Fruit fly (Drosophila melanogaster) whole organism, pupa: ENCODE measurements around the gene Ppt2.

Experiments used
- CG10348 ChIP-seq: fragments of 200-800 bp; sonication (Bioruptor generic); IDR thresholded peaks from 2 replicates; pipeline ENCODE4 v1.3.6; 2022; ENCODE audit warnings: missing biosample characterization, missing genetic modification characterization
- CG12605 ChIP-seq: fragments of 200-800 bp; sonication (Bioruptor generic); IDR thresholded peaks from 2 replicates; pipeline ENCODE4 v1.3.6; 2022; ENCODE audit warnings: missing biosample characterization, missing genetic modification characterization
- CG13204 ChIP-seq: fragments of 200-800 bp; sonication (Bioruptor generic); optimal IDR thresholded peaks from 2 replicates; lab custom pipeline; 2018; ENCODE audit warnings: missing biosample characterization, mild to moderate bottlenecking, missing genetic modification characterization, moderate library complexity
- CG14655 ChIP-seq: fragments of 200-800 bp; sonication (Bioruptor generic); optimal IDR thresholded peaks from 3 replicates; lab custom pipeline; 2017; ENCODE audit warnings: mild to moderate bottlenecking, missing biosample characterization, missing genetic modification reagents, missing genetic modification characterization
- CG15710 ChIP-seq: fragments of 200-800 bp; sonication (Bioruptor generic); optimal IDR thresholded peaks from 2 replicates; lab custom pipeline; 2018; ENCODE audit warnings: missing biosample characterization, mild to moderate bottlenecking, missing genetic modification characterization, moderate library complexity
- CG17806 ChIP-seq: fragments of 200-800 bp; sonication (Bioruptor generic); optimal IDR thresholded peaks from 2 replicates; lab custom pipeline; 2018; ENCODE audit warnings: missing biosample characterization, mild to moderate bottlenecking, missing genetic modification characterization, moderate library complexity
- CG32121 ChIP-seq: fragments of 200-800 bp; sonication (Bioruptor generic); IDR thresholded peaks from 2 replicates; pipeline ENCODE4 v1.3.6; 2022; ENCODE audit warnings: missing biosample characterization, missing genetic modification characterization
- CG34367 ChIP-seq: fragments of 200-800 bp; sonication (Bioruptor generic); optimal IDR thresholded peaks from 2 replicates; lab custom pipeline; 2018; ENCODE audit warnings: missing biosample characterization, mild to moderate bottlenecking, missing genetic modification characterization
- CG4496 ChIP-seq: fragments of 200-800 bp; sonication (Bioruptor generic); IDR thresholded peaks from 3 replicates; pipeline ENCODE4 v1.3.6; 2022; ENCODE audit warnings: missing biosample characterization, missing genetic modification characterization
- CG8159 ChIP-seq: fragments of 200-800 bp; sonication (Bioruptor generic); optimal IDR thresholded peaks from 3 replicates; lab custom pipeline; 2018; ENCODE audit warnings: missing biosample characterization, mild to moderate bottlenecking, missing genetic modification characterization, moderate library complexity
- CG8301 ChIP-seq: fragments of 200-800 bp; sonication (Bioruptor generic); optimal IDR thresholded peaks from 2 replicates; lab custom pipeline; 2018; ENCODE audit warnings: missing biosample characterization, mild to moderate bottlenecking, missing genetic modification characterization
- CG9948 ChIP-seq: fragments of 200-800 bp; sonication (Bioruptor generic); optimal IDR thresholded peaks from 2 replicates; lab custom pipeline; 2018; ENCODE audit warnings: missing biosample characterization, mild to moderate bottlenecking, missing genetic modification characterization, moderate library complexity
- D1 ChIP-seq: fragments of 200-800 bp; sonication (Bioruptor generic); optimal IDR thresholded peaks from 2 replicates; lab custom pipeline; 2018; ENCODE audit warnings: missing biosample characterization, mild to moderate bottlenecking, missing genetic modification characterization, moderate library complexity
- EcR ChIP-seq: fragments of 200-800 bp; sonication (Bioruptor generic); optimal IDR thresholded peaks from 3 replicates; lab custom pipeline; 2019; ENCODE audit warnings: missing biosample characterization, missing genetic modification characterization, mild to moderate bottlenecking, moderate library complexity, missing genetic modification reagents
- Ets98B ChIP-seq: fragments of 200-800 bp; sonication (Bioruptor generic); IDR thresholded peaks from 2 replicates; pipeline ENCODE4 v1.3.6; 2022; ENCODE audit warnings: missing biosample characterization, missing genetic modification characterization
- Pif1A ChIP-seq: fragments of 200-800 bp; sonication (Bioruptor generic); optimal IDR thresholded peaks from 3 replicates; lab custom pipeline; 2016; ENCODE audit warnings: missing biosample characterization, missing genetic modification characterization
- Pif1B ChIP-seq: fragments of 200-800 bp; sonication (Bioruptor generic); optimal IDR thresholded peaks from 3 replicates; lab custom pipeline; 2016; ENCODE audit warnings: missing biosample characterization, missing genetic modification characterization
- Snoo ChIP-seq: fragments of 200-800 bp; sonication (Bioruptor generic); optimal IDR thresholded peaks from 3 replicates; lab custom pipeline; 2017; ENCODE audit warnings: missing biosample characterization, mild to moderate bottlenecking, missing genetic modification characterization, inconsistent platforms
- fd96Ca ChIP-seq: fragments of 200-800 bp; sonication (Bioruptor generic); IDR thresholded peaks from 3 replicates; pipeline ENCODE4 v1.3.6; 2022; ENCODE audit warnings: missing biosample characterization, missing genetic modification characterization
- gl ChIP-seq: fragments of 200-800 bp; sonication (Bioruptor generic); optimal IDR thresholded peaks from 2 replicates; lab custom pipeline; 2018; ENCODE audit warnings: missing biosample characterization, mild to moderate bottlenecking, missing genetic modification characterization
- rn ChIP-seq: fragments of 200-800 bp; sonication (Bioruptor generic); IDR thresholded peaks from 2 replicates; pipeline ENCODE4 v1.3.6; 2022; ENCODE audit warnings: missing biosample characterization, missing genetic modification characterization

The Ppt2 gene

dm6 chr2L:11281930-11282329 lies 1.8 kb downstream of the Ppt2 start, which contains the start of gene mre11:
TSS of gene mre11 (plus strand) at chr2L:11282090.
- TF ChIP-seq CG8301 (tag; lab: Kevin White, UChicago) (no peak), CG10348 (GFP tag; lab: Robert Waterston, UW) (no peak), CG14655 (GFP tag; lab: Kevin White, UChicago) (no peak)

DNA sequence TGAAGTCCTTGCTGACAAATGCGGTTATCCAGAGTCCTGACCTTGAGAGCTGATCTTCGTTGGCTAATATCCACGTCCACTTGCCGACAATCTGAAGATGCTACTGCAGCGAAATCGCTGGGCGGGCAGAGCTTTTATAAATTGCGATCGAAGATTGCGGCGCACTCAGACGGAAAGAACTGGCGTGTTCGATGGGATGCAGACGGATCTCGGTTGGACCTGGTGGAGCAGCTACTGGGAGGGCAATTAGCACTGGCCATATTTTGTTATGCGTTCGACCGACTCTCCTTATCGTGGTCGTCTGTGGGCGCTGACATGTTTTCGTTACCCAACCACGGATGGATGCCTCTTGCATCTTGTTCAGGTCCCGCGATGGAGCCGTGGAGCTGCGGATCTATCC lies 5.5 kb downstream of the Ppt2 start, which contains the start of gene Osi21:
Gene Osi21 (minus strand): TSS at position 101 of the 400 bp plus-strand sequence.
- TF ChIP-seq Pif1B (GFP tag; lab: Kevin White, UChicago) (no peak), CG4496 (GFP tag; lab: Robert Waterston, UW) (no peak), Ets98B (GFP tag; lab: Robert Waterston, UW) (no peak), CG32121 (GFP tag; lab: Robert Waterston, UW) (no peak), CG34367 (tag; lab: Kevin White, UChicago) (no peak), CG8159 (no peak), CG8301 (tag; lab: Kevin White, UChicago) (no peak), CG10348 (GFP tag; lab: Robert Waterston, UW) (no peak), D1 (tag; lab: Kevin White, UChicago) (no peak), fd96Ca (GFP tag; lab: Robert Waterston, UW) (no peak), CG13204 (no peak), CG14655 (GFP tag; lab: Kevin White, UChicago) (no peak)
- TF ChIP-seq, all 21 proteins: peak for 0

dm6 chr2L:11295762-11296161 lies 15.7 kb downstream of the Ppt2 start:
- TF ChIP-seq Pif1B (GFP tag; lab: Kevin White, UChicago), result no peak
- TF ChIP-seq CG8301 (tag; lab: Kevin White, UChicago), result no peak
- no peak for TF ChIP-seq CG9948 (tag; lab: Kevin White, UChicago)
- TF ChIP-seq CG15710 (tag; lab: Kevin White, UChicago), result no peak
- TF ChIP-seq CG14655 (GFP tag; lab: Kevin White, UChicago), result no peak
- TF ChIP-seq Ets98B (GFP tag; lab: Robert Waterston, UW), result no peak
- no peak for TF ChIP-seq CG4496 (GFP tag; lab: Robert Waterston, UW)
- TF ChIP-seq CG10348 (GFP tag; lab: Robert Waterston, UW), result no peak
- no peak for TF ChIP-seq Pif1A
- TF ChIP-seq CG8159, result no peak
- TF ChIP-seq rn, result no peak
- no peak for TF ChIP-seq CG13204
- TF ChIP-seq CG12605 (GFP tag; lab: Robert Waterston, UW), result no peak
- TF ChIP-seq EcR, result no peak
- no peak for TF ChIP-seq gl (tag; lab: Kevin White, UChicago)
- no peak for TF ChIP-seq Snoo
- TF ChIP-seq fd96Ca (GFP tag; lab: Robert Waterston, UW), result no peak
- TF ChIP-seq CG17806, result no peak

dm6 chr2L:11296483-11296882 lies 16.4 kb downstream of the Ppt2 start:
- TF ChIP-seq D1 (tag; lab: Kevin White, UChicago) (no peak), gl (tag; lab: Kevin White, UChicago) (no peak), CG4496 (GFP tag; lab: Robert Waterston, UW) (no peak), CG15710 (tag; lab: Kevin White, UChicago) (no peak), CG12605 (GFP tag; lab: Robert Waterston, UW) (no peak), CG14655 (GFP tag; lab: Kevin White, UChicago) (no peak), CG10348 (GFP tag; lab: Robert Waterston, UW) (no peak), CG34367 (tag; lab: Kevin White, UChicago) (no peak)

DNA sequence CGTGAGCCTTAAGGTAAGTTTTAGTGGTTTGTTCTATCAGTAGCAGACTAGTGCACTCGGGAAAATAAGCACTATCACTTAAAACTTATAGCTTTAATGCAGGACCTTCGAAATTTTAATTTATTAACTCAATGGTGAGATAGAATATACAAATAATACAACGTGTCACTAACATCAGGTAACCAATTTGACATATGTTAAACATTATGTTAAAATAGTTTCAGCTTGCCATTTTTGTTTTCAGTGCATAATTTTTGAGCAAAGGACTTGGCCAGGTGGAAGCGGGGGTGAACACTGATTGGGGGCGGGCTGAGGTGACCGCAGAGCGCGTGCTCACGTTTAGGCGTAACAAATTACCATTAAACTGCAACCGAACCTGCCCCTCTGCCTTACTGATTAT lies 22.4 kb downstream of the Ppt2 start:
- TF ChIP-seq Pif1B (GFP tag; lab: Kevin White, UChicago), result no peak
- TF ChIP-seq CG32121 (GFP tag; lab: Robert Waterston, UW), result no peak
- no peak for TF ChIP-seq CG14655 (GFP tag; lab: Kevin White, UChicago)
- no peak for TF ChIP-seq CG13204
- TF ChIP-seq Pif1A, result no peak

dm6 chr2L:11306091-11306490 lies 26.0 kb downstream of the Ppt2 start:
- peak; percentile 65 for TF ChIP-seq Snoo
- TF ChIP-seq CG8159, result no peak
- peak; percentile 48 for TF ChIP-seq CG15710 (tag; lab: Kevin White, UChicago)
- TF ChIP-seq Pif1A, result peak; percentile 34
- peak; percentile 25 for TF ChIP-seq Pif1B (GFP tag; lab: Kevin White, UChicago)
- TF ChIP-seq CG8301 (tag; lab: Kevin White, UChicago), result no peak

DNA sequence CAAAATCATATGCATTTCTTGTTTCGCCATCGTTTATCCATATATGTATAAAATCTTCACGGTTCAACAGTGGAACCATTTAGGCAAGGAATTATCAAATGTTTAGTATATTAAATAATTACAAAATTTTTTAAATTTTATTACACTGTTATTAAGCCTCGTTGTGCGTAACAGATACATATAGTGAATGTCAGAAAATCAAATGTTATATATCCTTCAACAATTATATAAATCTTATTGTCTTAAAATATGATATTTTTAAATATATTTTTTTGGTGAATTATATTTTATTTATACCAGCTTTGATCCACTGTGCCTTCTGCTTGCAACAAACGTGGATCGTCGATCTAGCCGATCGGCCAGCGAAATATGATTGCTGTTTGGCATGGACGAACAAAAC lies 27.0 kb downstream of the Ppt2 start:
- TF ChIP-seq D1 (tag; lab: Kevin White, UChicago) (no peak), fd96Ca (GFP tag; lab: Robert Waterston, UW) (no peak), CG8301 (tag; lab: Kevin White, UChicago) (no peak), Pif1B (GFP tag; lab: Kevin White, UChicago) (no peak), CG14655 (GFP tag; lab: Kevin White, UChicago) (peak; percentile 16), CG4496 (GFP tag; lab: Robert Waterston, UW) (no peak), Pif1A (no peak), Snoo (no peak), CG17806 (peak; percentile 20), CG8159 (peak; percentile 17), CG32121 (GFP tag; lab: Robert Waterston, UW) (no peak), CG10348 (GFP tag; lab: Robert Waterston, UW) (no peak), CG12605 (GFP tag; lab: Robert Waterston, UW) (no peak), rn (no peak), CG15710 (tag; lab: Kevin White, UChicago) (peak; percentile 82), CG9948 (tag; lab: Kevin White, UChicago) (peak; percentile 47), CG34367 (tag; lab: Kevin White, UChicago) (peak; percentile 61), gl (tag; lab: Kevin White, UChicago) (no peak), EcR (no peak), Ets98B (GFP tag; lab: Robert Waterston, UW) (no peak), CG13204 (no peak)
- TF ChIP-seq, all 21 proteins: peak for 6
